Fruit fly (Drosophila melanogaster): ENCODE results near the gene Nlp.

DNA sequence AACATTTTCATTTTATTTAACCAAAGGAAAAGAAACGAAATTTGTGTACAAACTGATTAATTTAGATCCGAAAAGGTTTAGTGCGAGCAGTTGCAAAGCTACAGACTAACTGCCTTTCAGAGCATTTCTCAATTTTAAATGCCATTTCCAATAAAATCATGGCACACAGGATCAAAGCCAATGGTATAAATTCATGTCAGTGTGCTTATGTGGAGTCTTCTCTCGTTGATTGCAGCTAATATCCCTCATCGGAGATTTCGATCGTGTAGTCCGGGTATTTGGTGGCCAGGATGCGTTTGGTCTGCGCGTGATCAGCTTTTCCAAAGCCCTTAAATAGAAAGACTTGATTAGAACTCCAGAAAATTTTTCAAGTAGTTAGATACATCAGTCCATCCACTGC is 34.0 kb downstream of the Nlp start, which contains the start of gene janB:
- TF ChIP-seq slbo (GFP tag; IDR thresholded peaks at IDR 0.05) (no peak), run (tag; optimal IDR thresholded peaks at IDR 0.05) (no peak), dimm (GFP tag; IDR thresholded peaks at IDR 0.05) (no peak), CG10274 (GFP tag; optimal IDR thresholded peaks at IDR 0.05) (no peak), CG8924 (tag; optimal IDR thresholded peaks at IDR 0.05) (no peak), Lpt (GFP tag; optimal IDR thresholded peaks at IDR 0.05) (no peak), CG6765 (GFP tag; optimal IDR thresholded peaks at IDR 0.05) (no peak), grau (tag; optimal IDR thresholded peaks at IDR 0.05) (no peak), B-H1 (GFP tag; IDR thresholded peaks at IDR 0.05) (no peak), Deaf1 (tag; optimal IDR thresholded peaks at IDR 0.05) (no peak), Nf-YA (GFP tag; IDR thresholded peaks at IDR 0.05) (no peak), br (optimal IDR thresholded peaks at IDR 0.05) (no peak), Side (GFP tag; optimal IDR thresholded peaks at IDR 0.05) (no peak)

Data from whole organism, embryonic.